Worm (Caenorhabditis elegans): ENCODE data around the gene ugt-5.

DNA sequence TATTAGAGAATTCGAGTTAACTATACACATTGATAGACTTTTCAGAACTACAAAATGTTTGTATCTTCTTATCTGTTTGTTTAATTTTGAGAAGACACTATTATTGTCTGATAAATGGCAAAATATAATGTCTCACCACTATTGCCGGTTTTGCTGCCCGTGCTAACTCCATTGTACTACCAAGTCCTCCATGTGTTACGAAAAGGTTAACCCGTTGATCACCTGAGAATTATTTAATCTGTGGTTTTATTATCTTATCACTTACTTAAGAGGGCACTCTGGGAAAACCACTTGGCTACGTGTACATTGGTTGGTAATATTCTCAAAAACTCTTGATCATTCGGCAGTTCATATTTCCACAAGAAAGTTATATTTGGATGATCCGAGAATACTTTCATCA lies 3.2 kb upstream of the ugt-5 start:
- TF ChIP-seq cog-1 (tag; optimal IDR thresholded peaks at IDR 0.05) = no peak
- TF ChIP-seq flt-1 (GFP tag; IDR thresholded peaks at IDR 0.05) = no peak
